Fruit fly (Drosophila melanogaster): ENCODE results near the gene pad.

pad gene

dm6 chr3R:16355393-16355943, 13.3 kb downstream of the pad start (continued):
- TF ChIP-seq ewg (GFP tag; optimal IDR thresholded peaks at IDR 0.05) (no peak), Gug (GFP tag; IDR thresholded peaks at IDR 0.05) (peak; percentile 68; the same call in 2 of the 4 replicates), pan (optimal IDR thresholded peaks at IDR 0.05) (no peak), pan (GFP tag; optimal IDR thresholded peaks at IDR 0.05 in 1 of 2, IDR thresholded peaks at IDR 0.05 in 1 of 2) (peak in 1 of 2 experiments; percentile 31), D (optimal IDR thresholded peaks at IDR 0.05) (no peak), D (GFP tag; optimal IDR thresholded peaks at IDR 0.05) (no peak), CG18599 (GFP tag; optimal IDR thresholded peaks at IDR 0.05) (peak; percentile 79), HmgZ (tag; optimal IDR thresholded peaks at IDR 0.05) (peak; percentile 65), CG10979 (tag; optimal IDR thresholded peaks at IDR 0.05) (no peak), toy (GFP tag; IDR thresholded peaks at IDR 0.05) (peak; percentile 55; the same call in 1 of the 2 replicates), ro (GFP tag; IDR thresholded peaks at IDR 0.05) (no peak), twi (tag; optimal IDR thresholded peaks at IDR 0.05) (no peak), CG18476 (GFP tag; optimal IDR thresholded peaks at IDR 0.05) (no peak), CG7372 (GFP tag; IDR thresholded peaks at IDR 0.05) (no peak; the same call in 1 of the 2 replicates), tin (GFP tag; optimal IDR thresholded peaks at IDR 0.05) (no peak), hkb (optimal IDR thresholded peaks at IDR 0.05) (no peak), hkb (GFP tag; IDR thresholded peaks at IDR 0.05) (peak; percentile 35; the same call in 1 of the 2 replicates), vvl (GFP tag; IDR thresholded peaks at IDR 0.05) (no peak), sim (GFP tag; IDR thresholded peaks at IDR 0.05) (no peak), gcm2 (GFP tag; optimal IDR thresholded peaks at IDR 0.05) (no peak), en (GFP tag; optimal IDR thresholded peaks at IDR 0.05) (no peak), scrt (GFP tag; optimal IDR thresholded peaks at IDR 0.05) (no peak), CHES-1-like (GFP tag; optimal IDR thresholded peaks at IDR 0.05) (peak; percentile 44), CG31224 (GFP tag; IDR thresholded peaks at IDR 0.05) (no peak), CG1233 (GFP tag; optimal IDR thresholded peaks at IDR 0.05) (peak; percentile 8), gfzf (GFP tag; optimal IDR thresholded peaks at IDR 0.05) (no peak), ab (GFP tag; optimal IDR thresholded peaks at IDR 0.05) (no peak), bab2 (GFP tag; optimal IDR thresholded peaks at IDR 0.05) (no peak), CG12769 (tag; optimal IDR thresholded peaks at IDR 0.05) (peak; percentile 90), ci (GFP tag; IDR thresholded peaks at IDR 0.05) (peak; percentile 34; the same call in 1 of the 3 replicates), esg (GFP tag; conservative IDR thresholded peaks at IDR 0.05) (no peak), CG3995 (GFP tag; optimal IDR thresholded peaks at IDR 0.05) (no peak), CG11456 (GFP tag; IDR thresholded peaks at IDR 0.05) (peak; percentile 82), eyg (GFP tag; optimal IDR thresholded peaks at IDR 0.05) (no peak), CG9817 (tag; optimal IDR thresholded peaks at IDR 0.05) (peak; percentile 61), ranshi (GFP tag; IDR thresholded peaks at IDR 0.05) (peak; percentile 40; the same call in 1 of the 2 replicates), tio (GFP tag; optimal IDR thresholded peaks at IDR 0.05) (no peak), HLH3B (GFP tag; IDR thresholded peaks at IDR 0.05) (0 out of 2 replicates have a peak, but pooled peaks have one; percentile 9), CG33213 (GFP tag; optimal IDR thresholded peaks at IDR 0.05) (no peak), sens-2 (GFP tag; IDR thresholded peaks at IDR 0.05) (no peak), z (GFP tag; IDR thresholded peaks at IDR 0.05) (no peak), odd (GFP tag; optimal IDR thresholded peaks at IDR 0.05) (no peak), crc (GFP tag; optimal IDR thresholded peaks at IDR 0.05) (no peak), Antp (GFP tag; optimal IDR thresholded peaks at IDR 0.05) (peak; percentile 64), ftz-f1 (GFP tag; optimal IDR thresholded peaks at IDR 0.05) (peak; percentile 95), CG13775 (GFP tag; optimal IDR thresholded peaks at IDR 0.05) (peak; percentile 7), CG12155 (GFP tag; optimal IDR thresholded peaks at IDR 0.05) (peak; percentile 18), mirr (GFP tag; optimal IDR thresholded peaks at IDR 0.05) (peak; percentile 67), CG7556 (GFP tag; optimal IDR thresholded peaks at IDR 0.05) (no peak), gem (tag; optimal IDR thresholded peaks at IDR 0.05) (peak; percentile 40), CG13296 (GFP tag; optimal IDR thresholded peaks at IDR 0.05) (peak; percentile 59), CG9609 (GFP tag; optimal IDR thresholded peaks at IDR 0.05) (no peak)
